Fruit fly (Drosophila melanogaster) whole organism, embryonic: ENCODE data around the gene CG31287.

Source experiments
- Bteb2 ChIP-seq: fragments of 200-800 bp; sonication (Bioruptor generic); optimal IDR thresholded peaks from 2 replicates; lab custom pipeline; 2016; ENCODE audit warnings: missing biosample characterization, missing genetic modification characterization
- CG10462 ChIP-seq: fragments of 200-800 bp; sonication (Bioruptor generic); optimal IDR thresholded peaks from 2 replicates; lab custom pipeline; 2016; ENCODE audit warnings: missing biosample characterization, missing genetic modification characterization
- CG10654 ChIP-seq: fragments of 200-800 bp; sonication (Bioruptor generic); optimal IDR thresholded peaks from 2 replicates; lab custom pipeline; 2016; ENCODE audit warnings: missing biosample characterization, missing genetic modification characterization
- CG11456 ChIP-seq: fragments of 200-800 bp; sonication (Bioruptor generic); IDR thresholded peaks from 3 replicates; pipeline ENCODE4 v1.3.6; 2022; ENCODE audit warnings: missing biosample characterization, missing genetic modification characterization
- CG1233 ChIP-seq: fragments of 200-800 bp; sonication (Bioruptor generic); optimal IDR thresholded peaks from 4 replicates; lab custom pipeline; 2018; ENCODE audit warnings: missing biosample characterization, mild to moderate bottlenecking, missing genetic modification characterization
- CG14441 ChIP-seq: fragments of 200-800 bp; sonication (Bioruptor generic); IDR thresholded peaks from 2 replicates; pipeline ENCODE4 v1.3.6; 2022; ENCODE audit warnings: missing biosample characterization, missing genetic modification characterization
- CG15696 ChIP-seq: fragments of 200-800 bp; sonication (Bioruptor generic); optimal IDR thresholded peaks from 2 replicates; lab custom pipeline; 2019; ENCODE audit warnings: missing biosample characterization, mild to moderate bottlenecking, missing genetic modification characterization, moderate library complexity
- CG16863 ChIP-seq: fragments of 200-800 bp; sonication (Bioruptor generic); optimal IDR thresholded peaks from 3 replicates; lab custom pipeline; 2016; ENCODE audit warnings: missing biosample characterization, missing genetic modification characterization
- CG1792 ChIP-seq: fragments of 200-800 bp; sonication (Bioruptor generic); optimal IDR thresholded peaks from 2 replicates; lab custom pipeline; 2016; ENCODE audit warnings: missing biosample characterization, missing genetic modification characterization
- CG18764 ChIP-seq: fragments of 200-800 bp; sonication (Bioruptor generic); optimal IDR thresholded peaks from 3 replicates; lab custom pipeline; 2016; ENCODE audit warnings: missing biosample characterization, missing genetic modification characterization
- CG2116 ChIP-seq: fragments of 200-800 bp; sonication (Bioruptor generic); optimal IDR thresholded peaks from 3 replicates; lab custom pipeline; 2018; ENCODE audit warnings: missing biosample characterization, mild to moderate bottlenecking, missing genetic modification characterization
- CG2712 ChIP-seq: fragments of 200-800 bp; optimal IDR thresholded peaks from 3 replicates; lab custom pipeline; 2019; ENCODE audit warnings: missing biosample characterization, mild to moderate bottlenecking, missing genetic modification characterization, moderate library complexity
- CG30020 ChIP-seq: fragments of 200-800 bp; optimal IDR thresholded peaks from 2 replicates; lab custom pipeline; 2019; ENCODE audit warnings: missing biosample characterization, mild to moderate bottlenecking, missing genetic modification characterization, moderate library complexity
- CG32767 ChIP-seq: fragments of 200-800 bp; sonication (Bioruptor generic); IDR thresholded peaks from 2 replicates; pipeline ENCODE4 v1.3.6; 2022; ENCODE audit warnings: missing biosample characterization, missing genetic modification characterization
- CG3726 ChIP-seq: fragments of 200-800 bp; sonication (Bioruptor generic); IDR thresholded peaks from 3 replicates; pipeline ENCODE4, ENCODE4 v1.3.6; 2022; ENCODE audit warnings: missing biosample characterization, missing genetic modification characterization
- CG42726 ChIP-seq: fragments of 200-800 bp; sonication (Bioruptor generic); IDR thresholded peaks from 2 replicates; pipeline ENCODE4 v1.3.6; 2022; ENCODE audit warnings: missing biosample characterization, missing genetic modification characterization; ENCODE audit not compliant: partially characterized antibody
- CG43689 ChIP-seq: fragments of 200-800 bp; sonication (Bioruptor generic); IDR thresholded peaks from 2 replicates; pipeline ENCODE4 v1.3.6; 2022; ENCODE audit warnings: missing biosample characterization, missing genetic modification characterization
- CG5180 ChIP-seq: fragments of 200-800 bp; sonication (Bioruptor generic); optimal IDR thresholded peaks from 3 replicates; lab custom pipeline; 2017; ENCODE audit warnings: missing biosample characterization, missing genetic modification characterization, mild to moderate bottlenecking, moderate library complexity, missing genetic modification reagents
- CG6272 ChIP-seq: fragments of 200-800 bp; sonication (Bioruptor generic); IDR thresholded peaks from 2 replicates; pipeline ENCODE4 v1.3.6; 2022; ENCODE audit warnings: missing biosample characterization, missing genetic modification characterization
- CG6683 ChIP-seq: fragments of 200-800 bp; sonication (Bioruptor generic); optimal IDR thresholded peaks from 2 replicates; lab custom pipeline; 2017; ENCODE audit warnings: missing biosample characterization, mild to moderate bottlenecking, missing genetic modification characterization, missing genetic modification reagents
- CG7372 ChIP-seq: fragments of 200-800 bp; sonication (Bioruptor generic); IDR thresholded peaks from 2 replicates; pipeline ENCODE4 v1.3.6; 2022; ENCODE audit warnings: missing biosample characterization, missing genetic modification characterization
- CG8089 ChIP-seq: fragments of 200-800 bp; sonication (Bioruptor generic); optimal IDR thresholded peaks from 3 replicates; lab custom pipeline; 2016; ENCODE audit warnings: missing biosample characterization, missing genetic modification characterization
- Dip3 ChIP-seq: fragments of 200-800 bp; sonication (Bioruptor generic); optimal IDR thresholded peaks from 3 replicates; lab custom pipeline; 2016; ENCODE audit warnings: missing biosample characterization, missing genetic modification characterization
- Doc3 ChIP-seq: fragments of 200-800 bp; sonication (Bioruptor generic); IDR thresholded peaks from 3 replicates; pipeline ENCODE4 v1.3.6; 2022; ENCODE audit warnings: missing biosample characterization, missing genetic modification characterization; ENCODE audit not compliant: partially characterized antibody
- Gsc ChIP-seq: fragments of 200-800 bp; sonication (Bioruptor generic); IDR thresholded peaks from 2 replicates; pipeline ENCODE4 v1.3.6; 2022; ENCODE audit warnings: missing biosample characterization, missing genetic modification characterization
- Hmx ChIP-seq: fragments of 200-800 bp; sonication (Bioruptor generic); optimal IDR thresholded peaks from 2 replicates; lab custom pipeline; 2016; ENCODE audit warnings: missing biosample characterization, missing genetic modification characterization
- Hr51 ChIP-seq, 2 experiments: fragments of 200-800 bp; sonication (Bioruptor generic); optimal IDR thresholded peaks; 2 replicates in 1 of 2; 3 replicates in 1 of 2; lab custom pipeline; 2016 to 2018; ENCODE audit warnings: missing biosample characterization in 2 of 2, missing genetic modification characterization in 2 of 2, mild to moderate bottlenecking in 1 of 2, moderate library complexity in 1 of 2
- MTF-1 ChIP-seq: fragments of 200-800 bp; sonication (Bioruptor generic); optimal IDR thresholded peaks from 2 replicates; lab custom pipeline; 2018; ENCODE audit warnings: missing biosample characterization, mild to moderate bottlenecking, missing genetic modification characterization, borderline replicate concordance
- Xbp1 ChIP-seq: fragments of 200-800 bp; sonication (Bioruptor generic); optimal IDR thresholded peaks from 3 replicates; lab custom pipeline; 2016; ENCODE audit warnings: missing biosample characterization, mild to moderate bottlenecking, missing genetic modification characterization
- al ChIP-seq: fragments of 200-800 bp; sonication (Bioruptor generic); IDR thresholded peaks from 2 replicates; pipeline ENCODE4 v1.3.6; 2022; ENCODE audit warnings: missing biosample characterization, missing genetic modification characterization
- amos ChIP-seq: fragments of 200-800 bp; sonication (Bioruptor generic); IDR thresholded peaks from 2 replicates; pipeline ENCODE4 v1.3.6; 2022; ENCODE audit warnings: missing biosample characterization, missing genetic modification characterization; ENCODE audit not compliant: partially characterized antibody
- az2 ChIP-seq: fragments of 200-800 bp; sonication (Bioruptor generic); optimal IDR thresholded peaks from 3 replicates; lab custom pipeline; 2016; ENCODE audit warnings: missing biosample characterization, missing genetic modification characterization
- bigmax ChIP-seq: fragments of 200-800 bp; sonication (Bioruptor generic); optimal IDR thresholded peaks from 2 replicates; lab custom pipeline; 2018; ENCODE audit warnings: missing biosample characterization, mild to moderate bottlenecking, missing genetic modification characterization
- chif ChIP-seq, 2 experiments: fragments of 200-800 bp; sonication (Bioruptor generic); optimal IDR thresholded peaks; 3 replicates each; lab custom pipeline; 2016; ENCODE audit warnings: missing biosample characterization in 2 of 2, missing genetic modification characterization in 2 of 2
- crp ChIP-seq, 2 experiments: fragments of 200-800 bp; sonication (Bioruptor generic); optimal IDR thresholded peaks; 2 replicates in 1 of 2; 3 replicates in 1 of 2; lab custom pipeline; 2017; ENCODE audit warnings: missing biosample characterization in 2 of 2, missing genetic modification characterization in 2 of 2, mild to moderate bottlenecking in 1 of 2, moderate library complexity in 1 of 2
- eyg ChIP-seq: fragments of 200-800 bp; sonication (Bioruptor generic); optimal IDR thresholded peaks from 3 replicates; lab custom pipeline; 2016; ENCODE audit warnings: missing biosample characterization, missing genetic modification characterization
- fru ChIP-seq: fragments of >200 bp; optimal IDR thresholded peaks from 2 replicates; lab custom pipeline; 2017
- nmo ChIP-seq: fragments of 200-800 bp; sonication (Bioruptor generic); optimal IDR thresholded peaks from 2 replicates; lab custom pipeline; 2018; ENCODE audit warnings: missing biosample characterization, mild to moderate bottlenecking, missing genetic modification characterization, moderate library complexity
- otp ChIP-seq: fragments of 200-800 bp; sonication (Bioruptor generic); IDR thresholded peaks from 3 replicates; pipeline ENCODE4, ENCODE4 v1.3.6; 2022; ENCODE audit warnings: missing biosample characterization, missing genetic modification characterization
- pan ChIP-seq, 4 experiments: fragments of >200 bp in 3 of 4; fragments of 200-800 bp in 1 of 4; sonication (Bioruptor generic) in 1 of 4; optimal IDR thresholded peaks in 3 of 4; IDR thresholded peaks in 1 of 4; 2 replicates each; pipeline versions ENCODE4 v1.3.6 to Lab custom; 2017 to 2022; ENCODE audit warnings: missing biosample characterization in 2 of 4, missing genetic modification characterization in 2 of 4, mixed read lengths in 1 of 4
- run ChIP-seq: fragments of 200-800 bp; sonication (Bioruptor generic); optimal IDR thresholded peaks from 3 replicates; lab custom pipeline; 2018; ENCODE audit warnings: missing biosample characterization, mild to moderate bottlenecking, missing genetic modification characterization
- sens ChIP-seq: fragments of 200-800 bp; sonication (Bioruptor generic); peaks from one replicate; lab custom pipeline; 2016; ENCODE audit warnings: missing biosample characterization, missing genetic modification characterization
- slp2 ChIP-seq: fragments of 200-800 bp; sonication (Bioruptor generic); optimal IDR thresholded peaks from 2 replicates; lab custom pipeline; 2016; ENCODE audit warnings: missing biosample characterization, missing genetic modification characterization
- tll ChIP-seq, 2 experiments: fragments of 200-800 bp in 1 of 2; fragments of >200 bp in 1 of 2; sonication (Bioruptor generic) in 1 of 2; optimal IDR thresholded peaks; 2 replicates each; lab custom pipeline; 2017 to 2019; ENCODE audit warnings: missing biosample characterization in 2 of 2, missing genetic modification characterization in 2 of 2, mild to moderate bottlenecking in 1 of 2, moderate library complexity in 1 of 2
- tna ChIP-seq: fragments of 200-800 bp; sonication (Bioruptor generic); IDR thresholded peaks from 2 replicates; pipeline ENCODE4 v1.3.6; 2022; ENCODE audit warnings: missing biosample characterization, missing genetic modification characterization; ENCODE audit not compliant: partially characterized antibody
- zen ChIP-seq: fragments of 200-800 bp; sonication (Bioruptor generic); optimal IDR thresholded peaks from 3 replicates; lab custom pipeline; 2018; ENCODE audit warnings: missing biosample characterization, mild to moderate bottlenecking, missing genetic modification characterization, moderate library complexity
- zf30C ChIP-seq: fragments of 200-800 bp; sonication (Bioruptor generic); optimal IDR thresholded peaks from 3 replicates; lab custom pipeline; 2018; ENCODE audit warnings: missing biosample characterization, mild to moderate bottlenecking, missing genetic modification characterization

Gene CG31287

DNA sequence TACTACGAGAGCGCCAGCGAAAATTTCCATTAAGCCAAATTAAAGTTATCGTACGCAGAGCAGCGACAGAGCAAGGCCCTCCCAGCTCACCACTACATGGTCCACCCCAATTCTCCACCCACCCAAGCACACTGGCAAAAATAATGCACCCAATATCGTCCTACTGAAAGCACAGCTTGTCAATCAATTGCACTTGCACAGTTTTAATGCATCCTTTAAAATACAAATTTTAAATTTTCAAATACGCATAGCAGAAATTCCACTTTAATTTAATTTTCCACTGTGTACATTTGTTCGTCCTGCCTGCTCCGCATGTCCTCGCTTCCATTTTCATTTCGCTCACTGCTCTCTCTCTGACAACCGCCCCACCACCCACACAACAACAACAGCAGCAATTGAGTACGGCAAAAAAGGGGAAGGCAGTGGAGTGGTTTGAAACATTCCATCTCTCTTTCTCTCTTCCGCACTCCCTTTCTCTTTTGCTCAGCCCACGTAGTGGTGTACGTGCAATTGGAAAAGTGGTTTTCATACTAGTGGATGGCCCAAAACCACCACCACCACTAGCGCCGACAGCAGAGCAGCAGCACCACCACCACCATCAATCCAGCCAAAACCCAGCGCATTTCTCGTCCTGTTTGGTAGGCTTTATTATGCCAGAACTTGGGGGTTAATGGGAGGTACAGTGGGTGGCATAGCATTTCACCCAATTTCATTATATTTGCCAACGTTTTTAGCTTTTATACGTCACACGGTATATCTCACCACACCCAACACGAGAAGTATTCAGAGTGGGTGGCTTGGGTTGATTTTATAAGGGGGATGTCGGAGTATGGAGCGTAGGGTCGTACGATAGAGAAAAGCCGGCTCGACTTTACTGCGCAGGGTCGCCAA, 44.7 kb downstream of the CG31287 start (continued):
- TF ChIP-seq sens (peak; percentile 92), fru (lab: Kevin White, UChicago) (no peak), Hr51 (GFP tag; optimal IDR thresholded peaks at IDR 0.05; lab: Kevin White, UChicago) (peak; percentile 25 to 72), CG30020 (no peak), zf30C (peak; percentile 90), MTF-1 (peak; percentile 83), CG2712 (tag; lab: Kevin White, UChicago) (peak; percentile 81), tll (GFP tag; optimal IDR thresholded peaks at IDR 0.05; lab: Kevin White, UChicago) (no peak), Xbp1 (peak; percentile 47), zen (tag; lab: Kevin White, UChicago) (peak; percentile 68), CG43689 (GFP tag; lab: Robert Waterston, UW) (no peak), CG6272 (GFP tag; lab: Robert Waterston, UW) (peak; percentile 73), CG5180 (GFP tag; lab: Kevin White, UChicago) (peak; percentile 78), CG14441 (GFP tag; lab: Robert Waterston, UW) (peak; percentile 75), crp (GFP tag; optimal IDR thresholded peaks at IDR 0.05; lab: Kevin White, UChicago) (peak in 1 of 2 experiments; percentile 20), CG11456 (GFP tag; lab: Robert Waterston, UW) (peak; percentile 79), CG2116 (no peak), nmo (GFP tag; lab: Kevin White, UChicago) (peak; percentile 63), run (no peak), chif (GFP tag; optimal IDR thresholded peaks at IDR 0.05; lab: Kevin White, UChicago) (peak; percentile 58 to 86), CG18764 (GFP tag; lab: Kevin White, UChicago) (peak; percentile 74), CG15696 (peak; percentile 70), Gsc (GFP tag; lab: Robert Waterston, UW) (no peak), Dip3 (peak; percentile 23), CG1792 (GFP tag; lab: Kevin White, UChicago) (peak; percentile 88), slp2 (GFP tag; lab: Kevin White, UChicago) (peak; percentile 55), Bteb2 (GFP tag; lab: Kevin White, UChicago) (peak; percentile 47), Doc3 (no peak), eyg (GFP tag; lab: Kevin White, UChicago) (peak; percentile 87), CG8089 (GFP tag; lab: Kevin White, UChicago) (no peak), pan (optimal IDR thresholded peaks at IDR 0.05; lab: Kevin White, UChicago) (no peak), pan (GFP tag; optimal IDR thresholded peaks at IDR 0.05 in 1 of 2, IDR thresholded peaks at IDR 0.05 in 1 of 2) (peak in 1 of 2 experiments; percentile 84), CG32767 (GFP tag; lab: Robert Waterston, UW) (no peak; the same call in 1 of the 2 replicates), CG1233 (GFP tag; lab: Kevin White, UChicago) (peak; percentile 90), CG6683 (GFP tag; lab: Kevin White, UChicago) (peak; percentile 89), CG10654 (GFP tag; lab: Kevin White, UChicago) (peak; percentile 84), CG7372 (GFP tag; lab: Robert Waterston, UW) (peak; percentile 82), tna (GFP tag; lab: Robert Waterston, UW) (no peak), CG16863 (GFP tag; lab: Kevin White, UChicago) (peak; percentile 40), amos (GFP tag; lab: Robert Waterston, UW) (no peak), CG3726 (GFP tag; lab: Robert Waterston, UW) (no peak), bigmax (GFP tag; lab: Kevin White, UChicago) (no peak), otp (GFP tag; lab: Robert Waterston, UW) (no peak), Hmx (no peak), az2 (GFP tag; lab: Kevin White, UChicago) (peak; percentile 43), CG42726 (GFP tag; lab: Robert Waterston, UW) (no peak), al (GFP tag; lab: Robert Waterston, UW) (peak; percentile 69), CG10462 (GFP tag; lab: Kevin White, UChicago) (peak; percentile 52)
